Fruit fly (Drosophila melanogaster) whole organism, embryonic: Measurements from ENCODE around the gene CG5861.
A peak's percentile ranks its signal among the peaks of the same experiment; 100 is the strongest.

ENCODE experiments used
- ATbp ChIP-seq: fragments of 200-800 bp; sonication (Bioruptor generic); optimal IDR thresholded peaks from 2 replicates; lab custom pipeline; 2017; ENCODE audit warnings: missing biosample characterization, mild to moderate bottlenecking, missing genetic modification characterization, missing genetic modification reagents
- Aef1 ChIP-seq: fragments of 200-800 bp; sonication (Bioruptor generic); IDR thresholded peaks from 3 replicates; pipeline ENCODE4 v1.3.6; 2022; ENCODE audit warnings: missing biosample characterization, missing genetic modification characterization
- Atf6 ChIP-seq: fragments of 200-800 bp; sonication (Bioruptor generic); IDR thresholded peaks from 2 replicates; pipeline ENCODE4 v1.3.6; 2022; ENCODE audit warnings: missing biosample characterization, missing genetic modification characterization
- Bdp1 ChIP-seq: fragments of 200-800 bp; sonication (Bioruptor generic); optimal IDR thresholded peaks from 3 replicates; lab custom pipeline; 2016; ENCODE audit warnings: missing biosample characterization, missing genetic modification characterization
- Bteb2 ChIP-seq: fragments of 200-800 bp; sonication (Bioruptor generic); optimal IDR thresholded peaks from 2 replicates; lab custom pipeline; 2016; ENCODE audit warnings: missing biosample characterization, missing genetic modification characterization
- C15 ChIP-seq: fragments of 200-800 bp; sonication (Bioruptor generic); IDR thresholded peaks from 3 replicates; pipeline ENCODE4 v1.3.6; 2022; ENCODE audit warnings: missing biosample characterization, missing genetic modification characterization
- CG10274 ChIP-seq: fragments of 200-800 bp; sonication (Bioruptor generic); optimal IDR thresholded peaks from 3 replicates; lab custom pipeline; 2017; ENCODE audit warnings: missing biosample characterization, mild to moderate bottlenecking, missing genetic modification characterization
- CG12071 ChIP-seq: fragments of 200-800 bp; sonication (Bioruptor generic); optimal IDR thresholded peaks from 3 replicates; lab custom pipeline; 2018; ENCODE audit warnings: missing biosample characterization, mild to moderate bottlenecking, missing genetic modification characterization
- CG12104 ChIP-seq: fragments of 200-800 bp; sonication (Bioruptor generic); optimal IDR thresholded peaks from 3 replicates; lab custom pipeline; 2016; ENCODE audit warnings: missing biosample characterization, missing genetic modification characterization
- CG13287 ChIP-seq: fragments of 200-800 bp; sonication (Bioruptor generic); IDR thresholded peaks from 2 replicates; pipeline ENCODE4 v1.3.6; 2022; ENCODE audit warnings: missing biosample characterization, missing genetic modification characterization; ENCODE audit not compliant: partially characterized antibody
- CG1603 ChIP-seq: fragments of 200-800 bp; sonication (Bioruptor generic); optimal IDR thresholded peaks from 2 replicates; lab custom pipeline; 2019; ENCODE audit warnings: missing biosample characterization, mild to moderate bottlenecking, missing genetic modification characterization, moderate library complexity
- CG18619 ChIP-seq: fragments of 200-800 bp; sonication (Bioruptor generic); optimal IDR thresholded peaks from 3 replicates; lab custom pipeline; 2017; ENCODE audit warnings: missing biosample characterization, mild to moderate bottlenecking, missing genetic modification characterization
- CG2889 ChIP-seq: fragments of 200-800 bp; sonication (Bioruptor generic); IDR thresholded peaks from 3 replicates; pipeline ENCODE4 v1.3.6; 2022; ENCODE audit warnings: missing biosample characterization, missing genetic modification characterization
- CG31388 ChIP-seq: fragments of 200-800 bp; sonication (Bioruptor generic); optimal IDR thresholded peaks from 2 replicates; lab custom pipeline; 2016; ENCODE audit warnings: missing biosample characterization, missing genetic modification characterization
- CG32767 ChIP-seq: fragments of 200-800 bp; sonication (Bioruptor generic); IDR thresholded peaks from 2 replicates; pipeline ENCODE4 v1.3.6; 2022; ENCODE audit warnings: missing biosample characterization, missing genetic modification characterization
- CG32772 ChIP-seq: fragments of 200-800 bp; sonication (Bioruptor generic); IDR thresholded peaks from 2 replicates; pipeline ENCODE4 v1.3.6; 2022; ENCODE audit warnings: missing biosample characterization, missing genetic modification characterization
- CG6854 ChIP-seq: fragments of 200-800 bp; sonication (Bioruptor generic); optimal IDR thresholded peaks from 3 replicates; lab custom pipeline; 2017; ENCODE audit warnings: missing biosample characterization, mild to moderate bottlenecking, missing genetic modification characterization
- CG7786 ChIP-seq: fragments of 200-800 bp; sonication (Bioruptor generic); optimal IDR thresholded peaks from 2 replicates; lab custom pipeline; 2016; ENCODE audit warnings: missing biosample characterization, missing genetic modification characterization
- CG8765 ChIP-seq: fragments of 200-800 bp; sonication (Bioruptor generic); IDR thresholded peaks from 2 replicates; pipeline ENCODE4 v1.3.6; 2022; ENCODE audit warnings: missing biosample characterization, missing genetic modification characterization
- CG9609 ChIP-seq: fragments of 200-800 bp; sonication (Bioruptor generic); optimal IDR thresholded peaks from 3 replicates; lab custom pipeline; 2016; ENCODE audit warnings: missing biosample characterization, missing genetic modification characterization
- Fer1 ChIP-seq: fragments of 200-800 bp; sonication (Bioruptor generic); optimal IDR thresholded peaks from 2 replicates; lab custom pipeline; 2017; ENCODE audit warnings: missing biosample characterization, mild to moderate bottlenecking, missing genetic modification characterization
- Fer3 ChIP-seq: fragments of 200-800 bp; sonication (Bioruptor generic); optimal IDR thresholded peaks from 2 replicates; lab custom pipeline; 2018; ENCODE audit warnings: missing biosample characterization, mild to moderate bottlenecking, missing genetic modification characterization, moderate library complexity
- GATAe ChIP-seq: fragments of 200-800 bp; sonication (Bioruptor generic); conservative IDR thresholded peaks from 2 replicates; pipeline ENCODE4 v1.3.6; 2022; ENCODE audit warnings: missing biosample characterization, missing genetic modification characterization
- HLH3B ChIP-seq: fragments of 200-800 bp; sonication (Bioruptor generic); IDR thresholded peaks from 2 replicates; pipeline ENCODE4 v1.3.6; 2022; ENCODE audit warnings: missing biosample characterization, missing genetic modification characterization
- HLHmδ ChIP-seq: fragments of 200-800 bp; sonication (Bioruptor generic); optimal IDR thresholded peaks from 2 replicates; lab custom pipeline; 2018; ENCODE audit warnings: missing biosample characterization, mild to moderate bottlenecking, missing genetic modification characterization, moderate library complexity
- HmgD ChIP-seq: fragments of 200-800 bp; sonication (Bioruptor generic); optimal IDR thresholded peaks from 3 replicates; lab custom pipeline; 2016; ENCODE audit warnings: missing biosample characterization, missing genetic modification characterization
- Hsf ChIP-seq: fragments of 200-800 bp; sonication (Bioruptor generic); optimal IDR thresholded peaks from 3 replicates; lab custom pipeline; 2016; ENCODE audit warnings: missing biosample characterization, missing genetic modification characterization
- Jarid2 ChIP-seq: fragments of 200-800 bp; sonication (Bioruptor generic); optimal IDR thresholded peaks from 3 replicates; lab custom pipeline; 2017; ENCODE audit warnings: mild to moderate bottlenecking, missing biosample characterization, missing genetic modification reagents, missing genetic modification characterization
- MTF-1 ChIP-seq: fragments of 200-800 bp; sonication (Bioruptor generic); optimal IDR thresholded peaks from 2 replicates; lab custom pipeline; 2018; ENCODE audit warnings: missing biosample characterization, mild to moderate bottlenecking, missing genetic modification characterization, borderline replicate concordance
- Med ChIP-seq: fragments of 200-800 bp; sonication (Bioruptor generic); peaks from one replicate; lab custom pipeline; 2016; ENCODE audit warnings: missing biosample characterization, missing genetic modification characterization, mild to moderate bottlenecking, inconsistent platforms, moderate library complexity
- Pdp1 ChIP-seq, 2 experiments: fragments of 200-800 bp; sonication (Bioruptor generic); optimal IDR thresholded peaks; 3 replicates each; lab custom pipeline; 2016; ENCODE audit warnings: missing biosample characterization in 2 of 2, missing genetic modification characterization in 2 of 2, mild to moderate bottlenecking in 1 of 2, moderate library complexity in 1 of 2
- Scr ChIP-seq: fragments of 200-800 bp; sonication (Bioruptor generic); IDR thresholded peaks from 2 replicates; pipeline ENCODE4 v1.3.6; 2022; ENCODE audit warnings: missing biosample characterization, missing genetic modification characterization; ENCODE audit not compliant: partially characterized antibody
- Six4 ChIP-seq: fragments of 200-800 bp; sonication (Bioruptor generic); optimal IDR thresholded peaks from 2 replicates; lab custom pipeline; 2016; ENCODE audit warnings: missing biosample characterization, missing genetic modification characterization
- Usf ChIP-seq: fragments of 200-800 bp; sonication (Bioruptor generic); optimal IDR thresholded peaks from 2 replicates; lab custom pipeline; 2017; ENCODE audit warnings: missing genotype, missing biosample characterization, missing genetic modification characterization
- Xbp1 ChIP-seq: fragments of 200-800 bp; sonication (Bioruptor generic); optimal IDR thresholded peaks from 3 replicates; lab custom pipeline; 2016; ENCODE audit warnings: missing biosample characterization, mild to moderate bottlenecking, missing genetic modification characterization
- bsh ChIP-seq, 2 experiments: fragments of 200-800 bp; sonication (Bioruptor generic); optimal IDR thresholded peaks; 2 replicates each; lab custom pipeline; 2017 to 2018; ENCODE audit warnings: mild to moderate bottlenecking in 2 of 2, missing biosample characterization in 2 of 2, missing genetic modification characterization in 2 of 2, moderate library complexity in 1 of 2
- crp ChIP-seq, 2 experiments: fragments of 200-800 bp; sonication (Bioruptor generic); optimal IDR thresholded peaks; 2 replicates in 1 of 2; 3 replicates in 1 of 2; lab custom pipeline; 2017; ENCODE audit warnings: missing biosample characterization in 2 of 2, missing genetic modification characterization in 2 of 2, mild to moderate bottlenecking in 1 of 2, moderate library complexity in 1 of 2
- gsb-n ChIP-seq: fragments of 200-800 bp; sonication (Bioruptor generic); optimal IDR thresholded peaks from 3 replicates; lab custom pipeline; 2018; ENCODE audit warnings: missing biosample characterization, mild to moderate bottlenecking, missing genetic modification characterization
- nau ChIP-seq: fragments of 200-800 bp; sonication (Bioruptor generic); optimal IDR thresholded peaks from 3 replicates; lab custom pipeline; 2017; ENCODE audit warnings: missing biosample characterization, mild to moderate bottlenecking, missing genetic modification characterization, missing genetic modification reagents
- pan ChIP-seq, 4 experiments: fragments of >200 bp in 3 of 4; fragments of 200-800 bp in 1 of 4; sonication (Bioruptor generic) in 1 of 4; optimal IDR thresholded peaks in 3 of 4; IDR thresholded peaks in 1 of 4; 2 replicates each; pipeline versions ENCODE4 v1.3.6 to Lab custom; 2017 to 2022; ENCODE audit warnings: missing biosample characterization in 2 of 4, missing genetic modification characterization in 2 of 4, mixed read lengths in 1 of 4
- ro ChIP-seq: fragments of 200-800 bp; sonication (Bioruptor generic); IDR thresholded peaks from 2 replicates; pipeline ENCODE4 v1.3.6; 2022; ENCODE audit warnings: missing biosample characterization, missing genetic modification characterization
- tap ChIP-seq: fragments of 200-800 bp; optimal IDR thresholded peaks from 3 replicates; lab custom pipeline; 2019; ENCODE audit warnings: missing biosample characterization, mild to moderate bottlenecking, missing genetic modification characterization, moderate library complexity
- tna ChIP-seq: fragments of 200-800 bp; sonication (Bioruptor generic); IDR thresholded peaks from 2 replicates; pipeline ENCODE4 v1.3.6; 2022; ENCODE audit warnings: missing biosample characterization, missing genetic modification characterization; ENCODE audit not compliant: partially characterized antibody
- usp ChIP-seq: fragments of >200 bp; optimal IDR thresholded peaks from 2 replicates; lab custom pipeline; 2017; ENCODE audit warnings: missing biosample characterization, missing genetic modification characterization
- vnd ChIP-seq: fragments of 200-800 bp; sonication (Bioruptor generic); IDR thresholded peaks from 3 replicates; pipeline ENCODE4 v1.3.6; 2022; ENCODE audit warnings: missing biosample characterization, missing genetic modification characterization; ENCODE audit not compliant: partially characterized antibody

The CG5861 gene

DNA sequence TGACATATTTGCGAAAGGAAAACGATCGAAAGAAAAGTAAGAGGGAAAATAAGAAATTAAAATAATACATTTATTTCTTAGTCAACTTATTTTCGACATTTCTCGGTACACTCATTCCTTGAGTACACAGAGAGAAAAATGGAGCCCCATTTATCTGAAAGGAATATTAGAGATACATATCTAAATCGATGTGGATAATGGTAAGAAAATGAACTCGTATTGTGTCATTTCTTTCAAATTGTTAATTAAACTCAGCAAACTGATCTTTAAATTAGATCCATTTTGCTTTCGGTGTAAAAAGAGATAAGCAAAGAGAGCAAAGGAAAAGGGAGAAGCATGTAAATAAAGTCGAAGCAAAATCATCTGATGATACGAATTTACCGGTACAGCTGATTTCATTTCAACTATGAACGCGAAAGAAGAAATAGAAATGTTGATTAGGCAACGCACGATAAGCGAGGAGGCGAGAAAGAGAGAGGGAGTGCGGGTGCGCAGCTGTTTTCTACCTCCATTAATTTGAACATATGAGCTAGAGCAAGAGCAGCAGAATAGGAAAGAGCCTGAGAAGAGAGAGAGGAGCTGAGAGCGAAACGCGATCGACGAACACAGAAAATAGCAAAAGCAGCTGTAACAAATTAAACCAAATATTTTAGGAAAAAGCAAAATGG lies 21.3 kb downstream of the CG5861 start (continued):
- TF ChIP-seq Xbp1: peak; percentile 93
- peak; percentile 2 to 92 for TF ChIP-seq bsh (GFP tag; optimal IDR thresholded peaks at IDR 0.05; lab: Kevin White, UChicago)
- TF ChIP-seq ATbp: peak; percentile 83
- TF ChIP-seq vnd (GFP tag; lab: Robert Waterston, UW): no peak
- TF ChIP-seq CG32767: no peak
- TF ChIP-seq Atf6 (GFP tag; lab: Robert Waterston, UW): no peak
- peak; percentile 80 for TF ChIP-seq gsb-n (tag; lab: Kevin White, UChicago)
- peak; percentile 91 for TF ChIP-seq Six4 (GFP tag; lab: Kevin White, UChicago)
- peak; percentile 78 for TF ChIP-seq HmgD (GFP tag; lab: Kevin White, UChicago)
- peak; percentile 79 for TF ChIP-seq Fer1 (GFP tag; lab: Kevin White, UChicago)

DNA sequence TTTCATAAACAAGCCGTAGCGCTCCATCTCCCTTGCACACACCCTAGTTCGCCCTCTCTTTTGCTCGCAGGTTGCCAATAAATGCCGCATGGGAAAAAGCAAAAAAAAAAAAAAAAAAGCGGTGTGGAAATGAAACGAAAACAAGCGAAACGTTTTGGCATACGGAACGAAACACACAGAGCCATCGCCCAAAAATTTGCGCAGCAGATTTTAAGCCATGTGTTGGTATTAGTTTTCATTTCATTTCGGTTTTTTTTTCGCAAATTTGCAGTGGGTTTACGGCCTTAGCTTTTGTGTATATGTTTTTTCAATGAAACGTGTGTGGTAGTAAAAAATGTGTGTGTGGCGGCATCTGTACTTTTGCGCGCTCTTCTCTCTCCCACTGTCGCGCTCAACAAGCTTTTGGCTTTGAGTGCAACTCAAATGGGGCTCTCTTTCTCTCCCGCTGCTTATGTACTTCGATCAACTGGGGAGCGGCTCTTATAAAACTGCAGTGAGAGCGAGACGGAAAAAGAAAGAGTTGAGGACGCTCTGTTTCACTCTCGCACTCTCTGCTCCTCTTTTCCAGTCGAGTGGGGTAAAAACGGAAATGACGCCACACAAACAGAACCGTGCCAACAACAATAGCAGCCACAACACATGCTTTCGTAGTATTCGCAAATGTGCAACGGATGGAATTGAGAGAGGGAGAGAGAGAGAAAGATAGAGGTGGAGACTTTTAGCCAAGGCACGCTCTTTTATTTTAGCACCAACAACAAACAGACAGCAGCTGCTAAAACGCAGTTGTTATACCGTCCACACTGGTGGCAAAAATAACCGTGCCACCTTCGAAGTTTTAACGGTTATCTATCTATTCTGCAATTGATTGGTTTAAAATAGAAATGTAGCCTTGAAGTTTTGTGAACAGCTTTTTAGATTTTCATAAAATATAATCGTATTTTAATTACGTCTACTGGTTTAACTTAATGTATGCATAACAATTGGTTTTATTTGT lies 22.5 kb downstream of the CG5861 start:
- TF ChIP-seq Jarid2: peak; percentile 30
- no peak for TF ChIP-seq GATAe (GFP tag; lab: Robert Waterston, UW)
- TF ChIP-seq CG12071 (GFP tag; lab: Kevin White, UChicago): peak; percentile 66
- no peak for TF ChIP-seq CG13287
- TF ChIP-seq CG31388 (GFP tag; lab: Kevin White, UChicago): no peak
- no peak for TF ChIP-seq ro (GFP tag; lab: Robert Waterston, UW)
- peak; percentile 53 for TF ChIP-seq CG9609 (GFP tag; lab: Kevin White, UChicago)
- peak; percentile 82 for TF ChIP-seq Med
- TF ChIP-seq CG10274: no peak
- no peak for TF ChIP-seq tap (tag; lab: Kevin White, UChicago)
- TF ChIP-seq HLHmδ: no peak
- TF ChIP-seq Aef1 (GFP tag; lab: Robert Waterston, UW): no peak
- TF ChIP-seq CG6854 (GFP tag; lab: Kevin White, UChicago): peak; percentile 30
- no peak for TF ChIP-seq pan (optimal IDR thresholded peaks at IDR 0.05; lab: Kevin White, UChicago)
- no peak for TF ChIP-seq pan (GFP tag; optimal IDR thresholded peaks at IDR 0.05 in 1 of 2, IDR thresholded peaks at IDR 0.05 in 1 of 2)
- TF ChIP-seq CG7786 (GFP tag; lab: Kevin White, UChicago): peak; percentile 5
- TF ChIP-seq CG12104 (GFP tag; lab: Kevin White, UChicago): peak; percentile 0
- no peak for TF ChIP-seq CG2889 (GFP tag; lab: Robert Waterston, UW)
- peak; percentile 37 for TF ChIP-seq Bteb2 (GFP tag; lab: Kevin White, UChicago)
- no peak for TF ChIP-seq usp (GFP tag; lab: Kevin White, UChicago)
- TF ChIP-seq Scr: no peak
- TF ChIP-seq CG1603 (tag; lab: Kevin White, UChicago): peak; percentile 30
- peak; percentile 51 for TF ChIP-seq nau (GFP tag; lab: Kevin White, UChicago)
- no peak for TF ChIP-seq HLH3B (GFP tag; lab: Robert Waterston, UW)
- no peak for TF ChIP-seq C15 (GFP tag; lab: Robert Waterston, UW)
- no peak for TF ChIP-seq CG8765 (GFP tag; lab: Robert Waterston, UW)
- TF ChIP-seq Fer3 (tag; lab: Kevin White, UChicago): peak; percentile 47
- no peak for TF ChIP-seq Bdp1 (GFP tag; lab: Kevin White, UChicago)
- no peak for TF ChIP-seq CG32772 (GFP tag; lab: Robert Waterston, UW)
- no peak for TF ChIP-seq MTF-1 (GFP tag; lab: Kevin White, UChicago)
- TF ChIP-seq tna (GFP tag; lab: Robert Waterston, UW): no peak
- TF ChIP-seq Pdp1 (GFP tag; optimal IDR thresholded peaks at IDR 0.05; lab: Kevin White, UChicago): peak in 1 of 2 experiments; percentile 54
- peak; percentile 23 for TF ChIP-seq CG18619 (GFP tag; lab: Kevin White, UChicago)
- no peak for TF ChIP-seq Usf (GFP tag; lab: Kevin White, UChicago)
- peak in 1 of 2 experiments; percentile 56 for TF ChIP-seq crp (GFP tag; optimal IDR thresholded peaks at IDR 0.05; lab: Kevin White, UChicago)
- peak; percentile 48 for TF ChIP-seq Hsf (GFP tag; lab: Kevin White, UChicago)
